Fruit fly (Drosophila melanogaster) whole organism, prepupa: Measurements from ENCODE around the gene CG13369.

Experiments used
- CG10631 ChIP-seq: fragments of 200-800 bp; sonication (Bioruptor generic); optimal IDR thresholded peaks from 2 replicates; lab custom pipeline; 2016; ENCODE audit warnings: missing biosample characterization, missing genetic modification characterization
- CG11902 ChIP-seq: fragments of 200-800 bp; sonication (Bioruptor generic); optimal IDR thresholded peaks from 3 replicates; lab custom pipeline; 2016; ENCODE audit warnings: missing biosample characterization, missing genetic modification characterization
- CG32006 ChIP-seq: fragments of 200-800 bp; sonication (Bioruptor generic); optimal IDR thresholded peaks from 3 replicates; lab custom pipeline; 2017; ENCODE audit warnings: missing biosample characterization, mild to moderate bottlenecking, missing genetic modification characterization
- CG4318 ChIP-seq: fragments of 200-800 bp; sonication (Bioruptor generic); optimal IDR thresholded peaks from 3 replicates; lab custom pipeline; 2017; ENCODE audit warnings: missing biosample characterization, mild to moderate bottlenecking, missing genetic modification characterization
- CG6792 ChIP-seq: fragments of 200-800 bp; sonication (Bioruptor generic); optimal IDR thresholded peaks from 3 replicates; lab custom pipeline; 2016; ENCODE audit warnings: missing biosample characterization, missing genetic modification characterization
- CG6854 ChIP-seq: fragments of 200-800 bp; sonication (Bioruptor generic); optimal IDR thresholded peaks from 2 replicates; lab custom pipeline; 2017; ENCODE audit warnings: missing biosample characterization, mild to moderate bottlenecking, missing genetic modification characterization
- CG8119 ChIP-seq: fragments of 200-800 bp; sonication (Bioruptor generic); IDR thresholded peaks from 3 replicates; pipeline ENCODE4 v1.3.6; 2022; ENCODE audit warnings: missing biosample characterization, missing genetic modification characterization
- Eip78C ChIP-seq: fragments of 200-800 bp; sonication (Bioruptor generic); peaks from one replicate; lab custom pipeline; 2016; ENCODE audit warnings: missing biosample characterization, missing genetic modification characterization
- Sox15 ChIP-seq: fragments of 200-800 bp; sonication (Bioruptor generic); optimal IDR thresholded peaks from 3 replicates; lab custom pipeline; 2016; ENCODE audit warnings: missing biosample characterization, missing genetic modification characterization

dm6 chrX:617477-617795, 5.8 kb upstream of the CG13369 start:
- TF ChIP-seq CG6792 (GFP tag; lab: Kevin White, UChicago): no peak
- TF ChIP-seq CG32006 (GFP tag; lab: Kevin White, UChicago): no peak
- peak; percentile 7 for TF ChIP-seq Eip78C (GFP tag; lab: Kevin White, UChicago)
- no peak for TF ChIP-seq CG8119 (GFP tag; lab: Robert Waterston, UW)
- TF ChIP-seq CG4318 (GFP tag; lab: Kevin White, UChicago): no peak
- TF ChIP-seq CG6854 (GFP tag; lab: Kevin White, UChicago): no peak
- no peak for TF ChIP-seq CG10631
- TF ChIP-seq Sox15: no peak
- TF ChIP-seq CG11902 (GFP tag; lab: Kevin White, UChicago): no peak
